2 fruit fly cellular contexts compared by ENCODE assay signal in the genomic region with DNA sequence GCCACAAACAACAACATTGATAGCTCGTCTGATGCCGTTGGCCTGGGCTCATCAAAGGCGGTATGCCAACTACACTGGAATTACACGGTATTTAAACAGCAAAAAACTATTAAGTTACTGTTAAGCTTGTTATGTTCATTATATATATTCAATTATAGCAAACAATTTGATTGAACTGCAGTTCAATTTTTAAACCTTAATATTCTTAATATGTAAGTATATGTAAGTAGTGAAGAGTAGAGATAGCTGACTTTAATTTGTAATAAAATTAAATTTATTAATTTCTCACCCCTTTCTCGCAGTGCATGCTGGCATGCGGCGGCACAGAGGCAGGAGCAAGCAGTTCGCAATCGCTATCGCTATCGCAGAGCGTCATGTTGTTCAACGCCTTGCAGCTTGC.
A peak's percentile ranks its signal among the peaks of the same experiment; 100 is the strongest.
TF ChIP-seq lines count a peak whose summit lies in the region.

No protein-coding gene starts in this region.

TF ChIP-seq in whole organism, adult, 20 proteins besides CTCF, POLR2A, EP300 and RAD21 (continued from another document):
- TF ChIP-seq CG1620 (GFP tag; optimal IDR thresholded peaks at IDR 0.05; lab: Kevin White, UChicago) (no peak), pad (GFP tag; optimal IDR thresholded peaks at IDR 0.05; lab: Kevin White, UChicago) (no peak), Clk (GFP tag; optimal IDR thresholded peaks at IDR 0.05; lab: Kevin White, UChicago) (peak; percentile 20)

TF ChIP-seq in whole organism, embryonic, 481 proteins besides CTCF, POLR2A, EP300 and RAD21 (continued from another document):
- no peak for TF ChIP-seq Fer1 (GFP tag; optimal IDR thresholded peaks at IDR 0.05; lab: Kevin White, UChicago)
- no peak for TF ChIP-seq Gsc (GFP tag; IDR thresholded peaks at IDR 0.05; lab: Robert Waterston, UW)
- no peak for TF ChIP-seq CG13123 (GFP tag; optimal IDR thresholded peaks at IDR 0.05; lab: Kevin White, UChicago)
- TF ChIP-seq CG1233 (GFP tag; optimal IDR thresholded peaks at IDR 0.05; lab: Kevin White, UChicago) = peak; percentile 18
- TF ChIP-seq Dref (GFP tag; IDR thresholded peaks at IDR 0.05; lab: Robert Waterston, UW) = no peak
- peak; percentile 25; the same call in 1 of the 3 replicates for TF ChIP-seq croc (GFP tag; conservative IDR thresholded peaks at IDR 0.05; lab: Robert Waterston, UW)
- peak; percentile 9 for TF ChIP-seq Abd-B (GFP tag; optimal IDR thresholded peaks at IDR 0.05; lab: Kevin White, UChicago)
- no peak for TF ChIP-seq CG6813 (GFP tag; optimal IDR thresholded peaks at IDR 0.05; lab: Kevin White, UChicago)
- 0 out of 2 replicates have a peak, but pooled peaks have one; percentile 26 for TF ChIP-seq ara (GFP tag; IDR thresholded peaks at IDR 0.05; lab: Robert Waterston, UW)
- TF ChIP-seq Atf3 (GFP tag; optimal IDR thresholded peaks at IDR 0.05; lab: Kevin White, UChicago) = no peak
- no peak for TF ChIP-seq CG4360 (GFP tag; IDR thresholded peaks at IDR 0.05; lab: Robert Waterston, UW)
- no peak for TF ChIP-seq yki (optimal IDR thresholded peaks at IDR 0.05; lab: Kevin White, UChicago)
- no peak for TF ChIP-seq Sry-δ (GFP tag; optimal IDR thresholded peaks at IDR 0.05; lab: Kevin White, UChicago)
- peak; percentile 2 for TF ChIP-seq nmo (GFP tag; optimal IDR thresholded peaks at IDR 0.05; lab: Kevin White, UChicago)
- peak; percentile 18 for TF ChIP-seq CG9727 (GFP tag; optimal IDR thresholded peaks at IDR 0.05; lab: Kevin White, UChicago)
- no peak for TF ChIP-seq CG34376 (GFP tag; optimal IDR thresholded peaks at IDR 0.05; lab: Kevin White, UChicago)
- no peak for TF ChIP-seq Hand (GFP tag; optimal IDR thresholded peaks at IDR 0.05; lab: Kevin White, UChicago)
- no peak for TF ChIP-seq CG4282 (GFP tag; optimal IDR thresholded peaks at IDR 0.05; lab: Kevin White, UChicago)
- peak; percentile 17; the same call in 1 of the 2 replicates for TF ChIP-seq CG32772 (GFP tag; IDR thresholded peaks at IDR 0.05; lab: Robert Waterston, UW)
- TF ChIP-seq CG11247 (GFP tag; IDR thresholded peaks at IDR 0.05; lab: Robert Waterston, UW) = 0 out of 2 replicates have a peak, but pooled peaks have one; percentile 24
- no peak for TF ChIP-seq Oaz (GFP tag; IDR thresholded peaks at IDR 0.05; lab: Robert Waterston, UW)
- no peak for TF ChIP-seq CG17361 (GFP tag; IDR thresholded peaks at IDR 0.05; lab: Robert Waterston, UW)
- TF ChIP-seq CG7839 (tag; optimal IDR thresholded peaks at IDR 0.05; lab: Kevin White, UChicago) = peak; percentile 35
- TF ChIP-seq Rfx (GFP tag; IDR thresholded peaks at IDR 0.05; lab: Robert Waterston, UW) = peak; percentile 26; the same call in 1 of the 2 replicates
- TF ChIP-seq chif (GFP tag; optimal IDR thresholded peaks at IDR 0.05; lab: Kevin White, UChicago) = no peak
- TF ChIP-seq fd96Cb (tag; optimal IDR thresholded peaks at IDR 0.05; lab: Kevin White, UChicago) = peak; percentile 7
- no peak for TF ChIP-seq sens (GFP tag; lab: Kevin White, UChicago)
- peak; percentile 56; the same call in 1 of the 2 replicates for TF ChIP-seq Drgx (GFP tag; IDR thresholded peaks at IDR 0.05; lab: Robert Waterston, UW)
- TF ChIP-seq tx (GFP tag; optimal IDR thresholded peaks at IDR 0.05; lab: Kevin White, UChicago) = no peak
- peak; percentile 12; the same call in 1 of the 2 replicates for TF ChIP-seq HLH3B (GFP tag; IDR thresholded peaks at IDR 0.05; lab: Robert Waterston, UW)
- TF ChIP-seq Sox102F (GFP tag; optimal IDR thresholded peaks at IDR 0.05; lab: Kevin White, UChicago) = peak; percentile 29
- no peak for TF ChIP-seq CG2712 (tag; optimal IDR thresholded peaks at IDR 0.05; lab: Kevin White, UChicago)
- TF ChIP-seq gem (tag; optimal IDR thresholded peaks at IDR 0.05; lab: Kevin White, UChicago) = peak; percentile 34
- no peak for TF ChIP-seq emc (GFP tag; optimal IDR thresholded peaks at IDR 0.05; lab: Kevin White, UChicago)
- TF ChIP-seq CG11560 (tag; IDR thresholded peaks at IDR 0.05; lab: Robert Waterston, UW) = 0 out of 3 replicates have a peak, but pooled peaks have one; percentile 8
- TF ChIP-seq ci (GFP tag; IDR thresholded peaks at IDR 0.05; lab: Robert Waterston, UW) = no peak
- TF ChIP-seq CG6175 (GFP tag; IDR thresholded peaks at IDR 0.05; lab: Robert Waterston, UW) = 0 out of 3 replicates have a peak, but pooled peaks have one; percentile 28
- TF ChIP-seq tap (tag; optimal IDR thresholded peaks at IDR 0.05; lab: Kevin White, UChicago) = no peak
- 0 out of 3 replicates have a peak, but pooled peaks have one; percentile 25 for TF ChIP-seq ase (GFP tag; IDR thresholded peaks at IDR 0.05; lab: Robert Waterston, UW)
- no peak for TF ChIP-seq Pdp1 (GFP tag; optimal IDR thresholded peaks at IDR 0.05; lab: Kevin White, UChicago)
- TF ChIP-seq CG1602 (GFP tag; optimal IDR thresholded peaks at IDR 0.05; lab: Kevin White, UChicago) = no peak
- no peak for TF ChIP-seq NC2α (GFP tag; optimal IDR thresholded peaks at IDR 0.05; lab: Kevin White, UChicago)
- no peak for TF ChIP-seq prd (optimal IDR thresholded peaks at IDR 0.05; lab: Kevin White, UChicago)
- peak; percentile 16; the same call in 1 of the 3 replicates for TF ChIP-seq prd (GFP tag; IDR thresholded peaks at IDR 0.05; lab: Robert Waterston, UW)
- no peak for TF ChIP-seq CG7963 (GFP tag; IDR thresholded peaks at IDR 0.05; lab: Robert Waterston, UW; ENCODE audit: partially characterized antibody)
- TF ChIP-seq lov (optimal IDR thresholded peaks at IDR 0.05; lab: Kevin White, UChicago) = no peak
- TF ChIP-seq lov (GFP tag; IDR thresholded peaks at IDR 0.05; lab: Robert Waterston, UW) = no peak
- TF ChIP-seq sc (optimal IDR thresholded peaks at IDR 0.05; lab: Kevin White, UChicago) = no peak
- no peak for TF ChIP-seq sc (GFP tag; optimal IDR thresholded peaks at IDR 0.05; lab: Kevin White, UChicago)
- TF ChIP-seq Hr51 (GFP tag; optimal IDR thresholded peaks at IDR 0.05; lab: Kevin White, UChicago) = peak in 1 of 2 experiments; percentile 22
- no peak for TF ChIP-seq CG7357 (GFP tag; IDR thresholded peaks at IDR 0.05; lab: Robert Waterston, UW)
- TF ChIP-seq CG18599 (GFP tag; optimal IDR thresholded peaks at IDR 0.05; lab: Kevin White, UChicago) = no peak
- TF ChIP-seq dmrt99B (tag; optimal IDR thresholded peaks at IDR 0.05; lab: Kevin White, UChicago) = peak; percentile 17
- TF ChIP-seq Mad (GFP tag; optimal IDR thresholded peaks at IDR 0.05; lab: Kevin White, UChicago) = no peak
- no peak for TF ChIP-seq Vsx1 (GFP tag; optimal IDR thresholded peaks at IDR 0.05; lab: Kevin White, UChicago)
- TF ChIP-seq CG17612 (GFP tag; IDR thresholded peaks at IDR 0.05; lab: Robert Waterston, UW) = no peak
- TF ChIP-seq Chrac-16 (GFP tag; optimal IDR thresholded peaks at IDR 0.05; lab: Kevin White, UChicago) = no peak
- no peak for TF ChIP-seq fd3F (GFP tag; optimal IDR thresholded peaks at IDR 0.05; lab: Kevin White, UChicago)
- TF ChIP-seq Deaf1 (tag; optimal IDR thresholded peaks at IDR 0.05; lab: Kevin White, UChicago) = no peak
- no peak for TF ChIP-seq Trl (optimal IDR thresholded peaks at IDR 0.05; lab: Kevin White, UChicago)
- TF ChIP-seq Trl (GFP tag; optimal IDR thresholded peaks at IDR 0.05; lab: Kevin White, UChicago) = no peak
- TF ChIP-seq CG10979 (tag; optimal IDR thresholded peaks at IDR 0.05; lab: Kevin White, UChicago) = no peak
- no peak for TF ChIP-seq schlank (tag; optimal IDR thresholded peaks at IDR 0.05; lab: Kevin White, UChicago)
- TF ChIP-seq Mrtf (GFP tag; IDR thresholded peaks at IDR 0.05; lab: Robert Waterston, UW) = no peak
- TF ChIP-seq Fer3 (tag; optimal IDR thresholded peaks at IDR 0.05; lab: Kevin White, UChicago) = no peak
- no peak for TF ChIP-seq bowl (GFP tag; IDR thresholded peaks at IDR 0.05; lab: Robert Waterston, UW)
- TF ChIP-seq CoRest (tag; optimal IDR thresholded peaks at IDR 0.05; lab: Kevin White, UChicago) = peak; percentile 20
- TF ChIP-seq dysf (GFP tag; IDR thresholded peaks at IDR 0.05; lab: Robert Waterston, UW) = peak; percentile 42; the same call in 2 of the 3 replicates
- peak; percentile 48 for TF ChIP-seq CG11504 (tag; optimal IDR thresholded peaks at IDR 0.05; lab: Kevin White, UChicago)
- TF ChIP-seq Ptx1 (GFP tag; IDR thresholded peaks at IDR 0.05; lab: Robert Waterston, UW) = peak; percentile 51; the same call in 1 of the 2 replicates
- peak; percentile 35 for TF ChIP-seq CG15269 (tag; optimal IDR thresholded peaks at IDR 0.05; lab: Kevin White, UChicago)
- 0 out of 2 replicates have a peak, but pooled peaks have one; percentile 9 for TF ChIP-seq CG3847 (GFP tag; IDR thresholded peaks at IDR 0.05; lab: Robert Waterston, UW)
- TF ChIP-seq tgo (GFP tag; IDR thresholded peaks at IDR 0.05; lab: Robert Waterston, UW) = peak; percentile 45; the same call in 2 of the 3 replicates
- peak; percentile 30; the same call in 1 of the 2 replicates for TF ChIP-seq Ada2b (GFP tag; IDR thresholded peaks at IDR 0.05; lab: Robert Waterston, UW)
- TF ChIP-seq tna (GFP tag; IDR thresholded peaks at IDR 0.05; lab: Robert Waterston, UW; ENCODE audit: partially characterized antibody) = no peak
- TF ChIP-seq CG10147 (GFP tag; optimal IDR thresholded peaks at IDR 0.05; lab: Kevin White, UChicago) = no peak
- 0 out of 2 replicates have a peak, but pooled peaks have one; percentile 11 for TF ChIP-seq wor (GFP tag; IDR thresholded peaks at IDR 0.05; lab: Robert Waterston, UW)
- TF ChIP-seq CG4404 (GFP tag; IDR thresholded peaks at IDR 0.05; lab: Robert Waterston, UW) = no peak
- TF ChIP-seq CG16863 (GFP tag; optimal IDR thresholded peaks at IDR 0.05; lab: Kevin White, UChicago) = no peak
- TF ChIP-seq CG31441 (GFP tag; IDR thresholded peaks at IDR 0.05; lab: Robert Waterston, UW) = peak; percentile 39; the same call in 1 of the 2 replicates
- peak in 1 of 2 experiments; percentile 18 for TF ChIP-seq Hr78 (GFP tag; optimal IDR thresholded peaks at IDR 0.05; lab: Kevin White, UChicago)
- TF ChIP-seq CG2678 (tag; optimal IDR thresholded peaks at IDR 0.05; lab: Kevin White, UChicago) = peak; percentile 42
- TF ChIP-seq pan (optimal IDR thresholded peaks at IDR 0.05; lab: Kevin White, UChicago) = no peak
- peak in 1 of 2 experiments; percentile 57 for TF ChIP-seq pan (GFP tag; optimal IDR thresholded peaks at IDR 0.05 in 1 of 2, IDR thresholded peaks at IDR 0.05 in 1 of 2)
